Worm (Caenorhabditis elegans) whole organism, young adult: ENCODE results near the gene R13A1.5.

Source experiments
- madf-8 ChIP-seq: fragments of 200-800 bp; sonication (Bioruptor generic); conservative IDR thresholded peaks from 2 replicates; pipeline ENCODE4 v1.3.6; 2022; ENCODE audit warnings: missing genetic modification reagents, missing genetic modification characterization, missing compliant biosample characterization
- unc-62 ChIP-seq: fragments of 150-350 bp; optimal IDR thresholded peaks from 2 replicates; lab custom pipeline; 2014; ENCODE audit warnings: missing biosample characterization, missing genetic modification reagents, missing genetic modification characterization

DNA sequence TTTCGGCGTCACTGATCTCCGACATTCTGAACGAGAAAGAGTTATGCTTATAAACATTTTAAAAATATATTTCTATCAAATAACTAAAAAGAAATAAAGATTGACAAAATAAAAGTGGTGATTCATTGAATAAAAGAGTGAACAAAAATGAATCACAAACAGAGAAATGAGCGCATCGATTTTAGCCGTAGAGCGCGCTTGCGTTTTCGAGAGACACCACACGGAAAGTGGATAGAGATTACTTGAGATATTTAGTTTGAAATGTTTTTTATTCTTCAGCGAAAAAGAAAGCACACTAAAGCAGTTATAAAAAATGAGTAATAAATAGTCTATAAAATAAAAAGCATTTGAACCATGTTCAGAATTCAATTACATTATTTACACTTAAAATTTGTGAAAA, 38.6 kb upstream of the R13A1.5 start, which contains the start of gene cap-1:
- TF ChIP-seq madf-8 (GFP tag; lab: Robert Waterston, UW) (no peak), unc-62 (no peak)
